Fruit fly (Drosophila melanogaster) whole organism, wandering third instar larva: ENCODE results near the gene CG13950.
"Not testable (repeated sequence)": the region's sequence is repeated elsewhere in the genome, so short reads cannot be mapped to it uniquely, and the experiment has no call there.

Experiments
- Abd-B ChIP-seq: fragments of >200 bp; optimal IDR thresholded peaks from 2 replicates; lab custom pipeline; 2017; ENCODE audit warnings: missing biosample characterization, missing genetic modification characterization
- GATAd ChIP-seq: sonication (Bioruptor generic); optimal IDR thresholded peaks from 2 replicates; lab custom pipeline; 2016; ENCODE audit warnings: missing biosample characterization, missing genetic modification characterization
- Hr78 ChIP-seq: fragments of >200 bp; optimal IDR thresholded peaks from 2 replicates; lab custom pipeline; 2017; ENCODE audit warnings: missing biosample characterization, missing genetic modification characterization
- Myc ChIP-seq: fragments of >200 bp; optimal IDR thresholded peaks from 2 replicates; lab custom pipeline; 2017
- N ChIP-seq: fragments of >200 bp; optimal IDR thresholded peaks from 2 replicates; lab custom pipeline; 2018; ENCODE audit warnings: missing biosample characterization, missing external identifiers, missing genetic modification characterization
- br ChIP-seq: fragments of 200-800 bp; sonication (Bioruptor generic); optimal IDR thresholded peaks from 2 replicates; lab custom pipeline; 2016; ENCODE audit warnings: missing biosample characterization, missing genetic modification characterization
- h ChIP-seq: fragments of 200-800 bp; sonication (Bioruptor generic); optimal IDR thresholded peaks from 3 replicates; lab custom pipeline; 2016; ENCODE audit warnings: missing biosample characterization, mild to moderate bottlenecking, missing genetic modification characterization
- psq ChIP-seq: fragments of 200-800 bp; sonication (Bioruptor generic); optimal IDR thresholded peaks from 3 replicates; lab custom pipeline; 2017; ENCODE audit warnings: missing biosample characterization, mild to moderate bottlenecking, missing genetic modification characterization, moderate library complexity

- not testable (repeated sequence) for TF ChIP-seq psq; N (GFP tag; lab: Kevin White, UChicago); GATAd (GFP tag; lab: Kevin White, UChicago); Myc; Hr78; Abd-B; br (GFP tag; lab: Kevin White, UChicago)
- peak; percentile 29 for TF ChIP-seq h (GFP tag; lab: Kevin White, UChicago)
Observed at dm6 chr2L:901363-901762, 41.4 kb downstream of the CG13950 start.
